Fruit fly (Drosophila melanogaster) whole organism: ENCODE data around the gene Nepl20.

Source experiments
- CG8478 ChIP-seq: fragments of >200 bp; optimal IDR thresholded peaks from 2 replicates; lab custom pipeline; 2018; ENCODE audit warnings: inconsistent platforms
- Dll ChIP-seq: fragments of >200 bp; optimal IDR thresholded peaks from 2 replicates; lab custom pipeline; 2017
- EcR ChIP-seq, 2 experiments: fragments of >200 bp; optimal IDR thresholded peaks; 2 replicates each; lab custom pipeline; 2017; ENCODE audit warnings: missing biosample characterization in 2 of 2, missing genetic modification characterization in 2 of 2, missing genetic modification reagents in 2 of 2
- psq ChIP-seq: fragments of >200 bp; optimal IDR thresholded peaks from 2 replicates; lab custom pipeline; 2017
- usp ChIP-seq: fragments of >200 bp; optimal IDR thresholded peaks from 2 replicates; lab custom pipeline; 2017; ENCODE audit warnings: missing biosample characterization, missing genetic modification characterization, mixed read lengths

DNA sequence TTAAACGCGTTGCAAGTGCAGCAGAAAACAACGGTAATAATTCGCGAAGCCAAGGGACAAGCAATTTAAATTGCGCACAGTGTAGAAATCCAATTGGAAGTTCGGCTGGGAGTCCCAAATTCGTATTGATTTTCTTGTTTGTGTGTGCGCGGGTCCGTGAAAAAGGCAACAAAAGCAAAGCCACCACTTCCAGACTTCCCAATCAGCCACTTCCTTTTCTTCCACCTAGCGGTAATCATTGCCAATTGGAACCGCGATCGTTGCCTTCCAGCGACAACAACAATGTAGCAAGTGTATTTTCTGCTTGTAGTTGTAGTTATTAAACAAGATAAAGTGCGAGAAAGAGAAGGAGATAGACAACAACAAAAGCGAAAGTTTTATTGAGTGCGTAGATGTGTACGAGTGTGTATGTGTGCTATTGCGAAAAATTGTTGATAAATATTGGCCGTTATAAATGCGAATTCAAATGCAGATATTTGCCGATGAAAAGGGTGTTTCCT lies 35.2 kb upstream of the Nepl20 start:
- TF ChIP-seq usp (GFP tag; lab: Kevin White, UChicago) (no peak), psq (no peak), EcR (GFP tag; optimal IDR thresholded peaks at IDR 0.05; lab: Kevin White, UChicago) (no peak), Dll (lab: Kevin White, UChicago) (no peak), CG8478 (lab: Kevin White, UChicago) (no peak)
